Worm (Caenorhabditis elegans) whole organism, L4/young adult: ENCODE measurements around the gene F46C8.1.

Source experiments
- W03F9.2 ChIP-seq: fragments of 150-350 bp; optimal IDR thresholded peaks from 2 replicates; lab custom pipeline; 2014; ENCODE audit warnings: missing biosample characterization, missing genetic modification characterization
- dao-5 ChIP-seq: sonication (generic microtip); optimal IDR thresholded peaks from 2 replicates; lab custom pipeline; 2016; ENCODE audit warnings: missing genotype, missing genetic modification characterization, moderate library complexity, missing compliant biosample characterization
- him-1 ChIP-seq: sonication (generic microtip); optimal IDR thresholded peaks from 2 replicates; lab custom pipeline; 2016; ENCODE audit warnings: missing genotype, missing genetic modification reagents, missing genetic modification characterization, missing compliant biosample characterization

The F46C8.1 gene

DNA sequence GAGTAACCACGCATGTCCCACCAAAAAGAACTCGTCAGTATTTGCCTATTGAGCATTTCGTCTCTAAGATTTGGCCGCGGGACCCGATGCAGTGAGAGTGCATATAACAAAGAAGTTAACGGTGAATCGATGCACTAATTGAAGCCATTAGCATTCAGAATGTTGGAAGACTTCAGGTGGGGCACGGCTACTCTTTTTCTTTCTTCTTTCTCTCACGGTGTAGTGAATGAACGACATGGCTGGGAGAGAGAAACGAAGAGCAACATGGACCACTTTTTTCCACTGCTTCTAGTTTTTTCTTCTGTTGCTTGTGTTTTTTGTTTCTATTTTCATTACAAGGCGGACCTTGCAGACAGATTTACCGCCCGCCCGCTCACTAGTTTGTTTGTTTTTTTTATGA lies 7.2 kb upstream of the F46C8.1 start:
- TF ChIP-seq him-1 (no peak), dao-5 (tag; lab: Kevin White, UChicago) (no peak)

DNA sequence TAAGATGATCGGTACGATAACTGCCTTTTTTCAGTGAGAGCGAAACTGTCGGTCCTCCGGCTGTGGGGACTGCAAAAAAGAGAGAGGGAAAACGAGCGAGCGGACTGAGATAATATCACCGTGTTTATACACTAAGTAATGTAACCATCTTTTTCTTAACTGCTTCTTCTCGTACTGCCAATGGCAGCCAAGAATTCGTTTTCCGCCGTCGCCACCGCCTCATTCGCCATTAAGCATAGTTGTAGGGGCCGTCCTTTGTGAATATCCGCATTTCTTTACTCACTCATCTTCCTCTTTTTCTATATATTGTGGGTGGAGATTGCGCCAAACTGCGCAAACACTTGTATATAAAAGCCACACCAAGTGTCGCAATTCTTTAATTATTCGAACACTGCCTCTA lies 1.7 kb upstream of the F46C8.1 start, which contains the start of gene col-174:
Gene col-174, plus strand, starts transcription at position 301 of the 400 bp plus-strand sequence.
- TF ChIP-seq dao-5 (tag; lab: Kevin White, UChicago), result no peak
- TF ChIP-seq W03F9.2 (tag; lab: Kevin White, UChicago), result no peak
- no peak for TF ChIP-seq him-1

DNA sequence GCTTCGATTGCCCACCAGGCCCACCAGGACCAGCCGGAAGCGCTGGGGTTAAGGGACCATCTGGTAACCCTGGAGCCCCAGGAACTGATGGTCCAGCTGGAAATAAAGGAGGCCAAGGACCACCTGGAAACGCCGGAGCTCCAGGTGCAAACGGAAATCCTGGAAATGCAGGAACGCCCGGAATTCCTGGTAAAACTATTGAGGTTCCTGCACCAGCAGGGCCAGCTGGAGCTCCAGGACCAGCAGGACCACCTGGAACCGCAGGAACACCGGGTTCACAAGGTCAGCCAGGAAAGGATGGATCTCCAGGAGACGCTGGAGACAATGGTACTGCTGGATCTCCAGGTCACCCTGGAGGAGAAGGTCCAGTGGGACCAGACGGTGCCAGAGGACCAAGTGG lies 562 bp upstream of the F46C8.1 start:
- TF ChIP-seq dao-5 (tag; lab: Kevin White, UChicago), result no peak
- no peak for TF ChIP-seq W03F9.2 (tag; lab: Kevin White, UChicago)
- no peak for TF ChIP-seq him-1

DNA sequence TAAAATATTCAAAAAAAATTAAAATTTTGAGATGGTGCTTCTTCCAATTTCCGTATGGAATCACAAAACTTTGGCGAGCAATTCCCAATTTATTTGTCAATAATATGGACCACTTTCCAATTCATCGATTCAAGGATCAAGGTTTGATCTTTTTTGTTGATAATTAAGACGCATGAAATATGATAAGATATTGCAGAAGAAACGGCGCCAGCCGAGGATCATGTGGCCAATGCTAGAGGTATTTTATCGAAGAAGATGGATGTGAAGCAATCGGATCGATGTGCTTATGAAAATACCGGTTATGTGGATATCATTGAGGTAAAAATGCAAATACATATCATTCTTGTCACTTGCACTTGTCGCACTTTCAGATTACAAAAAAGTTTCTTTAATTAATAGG lies 2.2 kb downstream of the F46C8.1 start:
- no peak for TF ChIP-seq dao-5 (tag; lab: Kevin White, UChicago)
- TF ChIP-seq him-1, result no peak
- TF ChIP-seq W03F9.2 (tag; lab: Kevin White, UChicago), result no peak

DNA sequence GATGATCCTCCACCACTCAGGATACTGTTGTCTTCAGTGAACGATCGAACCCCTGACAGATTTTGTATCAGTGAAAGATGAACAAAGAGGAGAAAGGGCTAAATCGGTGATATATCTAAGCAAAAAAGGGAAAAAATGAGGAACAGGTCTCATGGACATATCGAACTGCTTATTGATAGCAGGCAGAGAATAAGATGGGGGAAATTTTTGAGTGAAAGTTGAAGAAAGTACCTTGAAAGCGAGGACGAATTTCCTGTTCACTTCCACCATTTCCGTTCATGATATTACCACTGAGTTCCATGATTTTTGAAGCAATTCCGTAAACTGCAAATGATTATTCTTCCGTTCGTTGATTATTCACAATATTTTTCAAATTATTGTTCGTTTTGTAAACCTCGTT lies 5.1 kb downstream of the F46C8.1 start:
- TF ChIP-seq him-1 (no peak), dao-5 (tag; lab: Kevin White, UChicago) (no peak), W03F9.2 (tag; lab: Kevin White, UChicago) (no peak)

ce11 chrX:7554326-7554725 lies 6.1 kb downstream of the F46C8.1 start, which contains the start of gene F46C8.8:
Gene F46C8.8, minus strand, starts transcription at chrX:7554426.
- TF ChIP-seq him-1 (no peak), W03F9.2 (tag; lab: Kevin White, UChicago) (no peak), dao-5 (tag; lab: Kevin White, UChicago) (no peak)

DNA sequence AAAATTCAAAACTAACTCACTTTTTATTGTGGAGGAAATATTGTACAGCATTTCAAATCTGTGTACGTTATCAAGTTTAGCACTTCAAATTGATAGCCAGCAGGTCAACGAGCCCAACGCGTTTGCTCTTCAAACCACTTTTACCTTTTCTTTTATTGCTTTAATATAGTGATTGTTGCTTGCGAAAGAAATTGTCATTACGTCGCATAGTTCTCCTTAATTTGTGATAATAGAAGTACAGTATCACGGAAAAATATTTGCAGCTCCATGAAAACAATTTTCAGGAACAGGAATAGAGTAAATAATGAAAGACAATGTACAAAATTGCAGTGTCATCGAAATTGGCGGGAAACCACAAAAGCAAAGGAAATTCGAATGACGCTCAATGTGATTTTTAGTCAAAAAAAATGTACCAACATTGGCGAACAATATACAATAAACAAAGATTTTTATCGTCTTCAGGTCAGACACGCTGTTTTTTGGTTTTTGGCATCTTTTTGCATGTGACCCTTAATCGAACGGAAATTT lies 10.7 kb downstream of the F46C8.1 start, which contains the start of the genes PDB1.1 and F08C6.5:
Gene PDB1.1, minus strand, starts transcription at position 158 of the 528 bp plus-strand sequence.
Gene F08C6.5, plus strand, starts transcription at position 478 of the 528 bp plus-strand sequence.
- no peak for TF ChIP-seq W03F9.2 (tag; lab: Kevin White, UChicago)
- TF ChIP-seq him-1, result no peak
- no peak for TF ChIP-seq dao-5 (tag; lab: Kevin White, UChicago)

- TF ChIP-seq W03F9.2 (tag; lab: Kevin White, UChicago) (no peak), dao-5 (tag; lab: Kevin White, UChicago) (no peak), him-1 (no peak)
These were observed 13.7 kb downstream of the F46C8.1 start for ce11 chrX:7561972-7562371.

DNA sequence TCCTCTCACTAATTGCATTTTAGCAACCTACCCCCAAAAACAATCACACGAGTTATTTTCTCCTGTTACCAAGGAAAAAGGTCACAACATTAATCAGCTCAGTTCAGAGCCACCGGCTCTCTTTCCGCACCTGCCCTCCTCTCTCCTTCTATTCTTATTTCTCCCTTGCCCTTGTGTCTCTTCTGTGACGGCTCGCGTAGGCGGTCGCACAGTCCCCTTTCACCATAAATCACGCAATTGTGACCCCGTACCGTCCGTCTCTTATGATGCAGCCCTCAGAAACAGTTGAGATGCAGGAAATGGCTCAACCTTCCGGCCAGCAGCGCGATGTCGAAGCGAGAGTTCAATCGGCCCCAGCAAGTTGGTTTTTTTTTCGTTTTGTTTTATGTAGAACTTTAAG lies 14.4 kb downstream of the F46C8.1 start, which contains the start of gene sto-1:
Gene sto-1, plus strand, starts transcription at position 200 of the 400 bp plus-strand sequence.
- no peak for TF ChIP-seq W03F9.2 (tag; lab: Kevin White, UChicago)
- TF ChIP-seq him-1, result no peak
- TF ChIP-seq dao-5 (tag; lab: Kevin White, UChicago), result no peak

ce11 chrX:7563425-7563824 lies 15.2 kb downstream of the F46C8.1 start:
- no peak for TF ChIP-seq W03F9.2 (tag; lab: Kevin White, UChicago)
- TF ChIP-seq dao-5 (tag; lab: Kevin White, UChicago), result no peak
- TF ChIP-seq him-1, result no peak

DNA sequence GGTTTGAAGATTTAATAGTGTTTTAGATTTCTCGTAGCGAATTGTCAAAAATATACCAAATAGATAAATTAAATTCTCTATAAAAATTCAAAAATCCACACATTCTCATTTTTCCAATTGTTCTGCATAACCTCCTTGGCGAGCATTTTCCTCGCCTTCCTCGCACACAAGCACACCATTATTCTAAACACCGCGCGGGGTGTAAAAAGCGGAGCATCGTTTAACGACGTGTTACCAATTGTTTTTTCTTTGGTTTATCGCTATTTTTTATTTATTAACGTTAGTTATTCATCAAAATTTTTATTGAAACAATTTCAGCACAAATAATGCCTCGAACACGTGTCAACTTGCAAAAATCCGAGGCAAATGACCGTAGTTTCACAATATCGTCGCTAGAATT lies 16.7 kb downstream of the F46C8.1 start, which contains the start of gene vps-52:
Gene vps-52, plus strand, starts transcription at position 319 of the 400 bp plus-strand sequence.
- no peak for TF ChIP-seq him-1

- TF ChIP-seq him-1 (no peak), W03F9.2 (tag; lab: Kevin White, UChicago) (no peak), dao-5 (tag; lab: Kevin White, UChicago) (no peak)
These were observed 20.5 kb downstream of the F46C8.1 start for ce11 chrX:7568684-7569289.

DNA sequence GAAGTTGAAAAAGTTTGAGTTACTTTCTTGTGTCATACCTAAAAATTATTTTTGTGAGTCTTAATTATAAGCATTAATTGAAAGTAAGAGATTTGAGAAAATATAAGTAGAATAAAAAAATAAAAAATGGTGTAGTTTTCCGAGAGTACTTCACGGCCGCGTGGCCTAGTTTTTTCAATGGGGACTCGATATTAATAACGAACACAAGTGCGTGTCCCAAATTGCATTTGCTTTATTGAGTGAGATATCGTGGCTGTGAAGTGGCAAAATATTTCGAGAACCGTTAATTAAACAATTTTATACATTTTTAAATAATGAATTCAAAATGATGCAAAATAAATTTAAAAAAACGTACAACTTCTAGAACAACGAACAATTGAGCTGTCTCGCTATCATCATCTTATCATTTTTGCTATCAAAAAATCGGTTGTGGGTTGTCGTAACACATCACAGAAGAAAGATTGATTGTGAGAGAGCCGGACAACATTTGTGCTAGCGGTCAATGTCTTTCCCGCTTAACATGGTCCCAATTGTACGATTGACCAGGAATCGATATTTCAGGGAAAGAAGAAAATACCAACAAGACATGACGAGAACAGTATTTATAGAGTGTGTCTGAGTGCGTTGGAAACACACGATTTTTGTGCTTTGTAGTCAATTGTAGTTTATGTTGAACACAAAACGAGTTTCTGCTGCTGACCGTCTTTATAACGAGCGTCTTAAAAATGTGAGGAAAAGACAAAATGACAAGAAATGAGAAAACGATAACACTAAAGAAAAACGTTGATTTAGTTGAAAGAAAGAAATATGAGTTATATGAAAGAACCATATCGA lies 21.6 kb downstream of the F46C8.1 start, which contains the start of gene apy-1:
Gene apy-1, minus strand, starts transcription at position 38 of the 834 bp plus-strand sequence.
- TF ChIP-seq dao-5 (tag; lab: Kevin White, UChicago), result no peak
- TF ChIP-seq W03F9.2 (tag; lab: Kevin White, UChicago), result no peak

DNA sequence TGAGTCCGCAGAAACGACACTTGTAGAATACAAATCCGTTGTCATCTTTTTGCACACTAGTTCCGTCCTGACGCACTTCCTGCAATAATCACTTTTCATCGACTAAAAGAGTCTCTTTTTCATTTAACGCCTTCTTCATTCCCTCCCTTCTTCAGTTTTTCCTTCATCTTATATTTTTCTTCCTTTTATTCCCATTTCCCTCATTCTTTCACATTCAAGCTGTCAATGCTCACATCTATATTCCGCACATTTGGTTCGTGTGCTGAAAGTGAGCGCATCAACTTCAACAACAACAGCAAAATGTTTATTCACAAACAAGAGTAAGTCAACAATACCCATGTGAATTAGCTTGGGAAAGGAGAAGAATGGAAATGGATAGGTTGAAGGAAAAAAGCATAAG lies 23.8 kb downstream of the F46C8.1 start, which contains the start of gene pcyt-1:
Gene pcyt-1, plus strand, starts transcription at position 301 of the 400 bp plus-strand sequence.
- TF ChIP-seq him-1 (no peak), dao-5 (tag; lab: Kevin White, UChicago) (no peak), W03F9.2 (tag; lab: Kevin White, UChicago) (no peak)
